Fruit fly (Drosophila melanogaster) whole organism, wandering third instar larva: ENCODE data around the gene atl.

Source experiments
- CG32264 ChIP-seq: fragments of 200-800 bp; sonication (Bioruptor generic); optimal IDR thresholded peaks from 2 replicates; lab custom pipeline; 2016; ENCODE audit warnings: missing biosample characterization, missing genetic modification characterization
- Dfd ChIP-seq: fragments of >200 bp; optimal IDR thresholded peaks from 2 replicates; lab custom pipeline; 2017; ENCODE audit warnings: missing biosample characterization, missing genetic modification characterization
- Dif ChIP-seq: fragments of 200-275, 200-300 bp; sonication (Bioruptor generic); optimal IDR thresholded peaks from 2 replicates; lab custom pipeline; 2018; ENCODE audit warnings: missing biosample characterization, missing genetic modification characterization; ENCODE audit not compliant: partially characterized antibody
- GATAd ChIP-seq: sonication (Bioruptor generic); optimal IDR thresholded peaks from 2 replicates; lab custom pipeline; 2016; ENCODE audit warnings: missing biosample characterization, missing genetic modification characterization
- Hr78 ChIP-seq: fragments of >200 bp; optimal IDR thresholded peaks from 2 replicates; lab custom pipeline; 2017; ENCODE audit warnings: missing biosample characterization, missing genetic modification characterization
- Mio ChIP-seq: sonication (Bioruptor generic); optimal IDR thresholded peaks from 2 replicates; lab custom pipeline; 2016; ENCODE audit warnings: missing biosample characterization, missing genetic modification characterization
- h ChIP-seq: fragments of 200-800 bp; sonication (Bioruptor generic); optimal IDR thresholded peaks from 3 replicates; lab custom pipeline; 2016; ENCODE audit warnings: missing biosample characterization, mild to moderate bottlenecking, missing genetic modification characterization
- lola ChIP-seq: fragments of >200 bp; optimal IDR thresholded peaks from 2 replicates; lab custom pipeline; 2017; ENCODE audit warnings: missing biosample characterization, missing genetic modification characterization
- sage ChIP-seq: fragments of 200-800 bp; sonication (Bioruptor generic); optimal IDR thresholded peaks from 2 replicates; lab custom pipeline; 2016; ENCODE audit warnings: missing biosample characterization, mild to moderate bottlenecking, missing genetic modification characterization
- woc ChIP-seq: sonication (Bioruptor generic); optimal IDR thresholded peaks from 2 replicates; lab custom pipeline; 2016; ENCODE audit warnings: missing biosample characterization, mild to moderate bottlenecking, missing genetic modification characterization

dm6 chr3R:24593733-24594132 lies 31.7 kb upstream of the atl start:
- no peak for TF ChIP-seq GATAd (GFP tag; lab: Kevin White, UChicago)
- TF ChIP-seq h = no peak
- no peak for TF ChIP-seq Dfd
- no peak for TF ChIP-seq lola (GFP tag; lab: Kevin White, UChicago)
- peak; percentile 58 for TF ChIP-seq Dif (GFP tag; lab: Kevin White, UChicago)
- TF ChIP-seq Hr78 = no peak
- TF ChIP-seq sage (GFP tag; lab: Kevin White, UChicago) = no peak
- no peak for TF ChIP-seq woc (GFP tag; lab: Kevin White, UChicago)
- no peak for TF ChIP-seq Mio (GFP tag; lab: Kevin White, UChicago)
- no peak for TF ChIP-seq CG32264 (GFP tag; lab: Kevin White, UChicago)
